Worm (Caenorhabditis elegans) whole organism, young adult: ENCODE results near the gene pros-1.
A peak's percentile ranks its signal among the peaks of the same experiment; 100 is the strongest.

Experiments
- B0336.3 ChIP-seq: fragments of 200-800 bp; sonication (Bioruptor generic); IDR thresholded peaks from 2 replicates; pipeline ENCODE4 v1.3.6; 2022; ENCODE audit warnings: missing genetic modification characterization, missing compliant biosample characterization
- T07F8.4 ChIP-seq: sonication (generic microtip); optimal IDR thresholded peaks from 2 replicates; lab custom pipeline; 2016; ENCODE audit warnings: mild to moderate bottlenecking, missing genetic modification characterization, moderate library complexity, missing compliant biosample characterization
- cebp-1 ChIP-seq, 2 experiments: fragments of 200-800 bp in 1 of 2; sonication (Bioruptor generic) in 1 of 2; sonication (generic microtip) in 1 of 2; IDR thresholded peaks in 1 of 2; optimal IDR thresholded peaks in 1 of 2; 2 replicates each; pipeline versions ENCODE4 v1.3.6 to Lab custom; 2017 to 2022; ENCODE audit warnings: missing compliant biosample characterization in 2 of 2, missing genetic modification characterization in 2 of 2, mild to moderate bottlenecking in 1 of 2, missing genetic modification reagents in 1 of 2, moderate library complexity in 1 of 2
- sea-2 ChIP-seq: fragments of 200-800 bp; sonication (Bioruptor generic); IDR thresholded peaks from 2 replicates; pipeline ENCODE4 v1.3.6; 2022; ENCODE audit warnings: missing genetic modification characterization, missing compliant biosample characterization
- snpc-4 ChIP-seq, 5 experiments: fragments of 150-350 bp in 1 of 5; sonication (generic microtip) in 4 of 5; optimal IDR thresholded peaks; 2 replicates each; lab custom pipeline; 2014 to 2018; ENCODE audit warnings: missing genetic modification characterization in 5 of 5, missing biosample characterization in 3 of 5, antibody characterized with exemption in 2 of 5, mild to moderate bottlenecking in 2 of 5, missing compliant biosample characterization in 2 of 5, missing genotype in 2 of 5, moderate library complexity in 2 of 5, missing genetic modification reagents in 1 of 5
- tbx-9 ChIP-seq: sonication (generic microtip); optimal IDR thresholded peaks from 2 replicates; lab custom pipeline; 2016; ENCODE audit warnings: borderline replicate concordance, missing genetic modification characterization, inconsistent platforms, missing compliant biosample characterization
- tlf-1 ChIP-seq: fragments of 200-800 bp; sonication (Bioruptor generic); optimal IDR thresholded peaks from 2 replicates; lab custom pipeline; 2018; ENCODE audit warnings: mild to moderate bottlenecking, missing genetic modification characterization, missing compliant biosample characterization

DNA sequence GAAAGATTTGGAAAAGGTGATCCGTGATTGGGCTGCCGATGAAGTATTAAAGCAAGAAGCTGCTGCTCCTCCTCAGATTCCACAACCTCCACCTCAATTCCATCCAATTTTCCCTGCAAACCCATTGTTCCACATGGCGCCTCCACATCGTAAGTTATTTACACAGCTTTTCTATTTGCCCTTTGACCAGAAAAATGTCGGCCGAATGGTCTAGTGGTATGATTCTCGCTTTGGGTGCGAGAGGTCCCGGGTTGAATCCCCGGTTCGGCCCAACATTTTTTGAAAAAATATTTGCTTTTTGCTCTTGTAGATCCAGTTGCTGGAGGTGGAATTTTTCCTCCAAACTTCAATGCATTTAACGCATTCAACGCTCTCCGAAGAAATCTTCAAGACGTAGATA is 2.1 kb downstream of the pros-1 start:
- peak; percentile 56 for TF ChIP-seq snpc-4 (GFP tag; optimal IDR thresholded peaks at IDR 0.05; lab: Kevin White, UChicago)
- TF ChIP-seq snpc-4 (tag; optimal IDR thresholded peaks at IDR 0.05; lab: Kevin White, UChicago), result peak in 3 of 4 experiments; percentile 86 to 88 (median 87)
- TF ChIP-seq tlf-1 (GFP tag; lab: Kevin White, UChicago), result no peak
- no peak for TF ChIP-seq tbx-9
- no peak for TF ChIP-seq T07F8.4
- no peak for TF ChIP-seq cebp-1 (GFP tag; IDR thresholded peaks at IDR 0.05; lab: Robert Waterston, UW)
- TF ChIP-seq cebp-1 (tag; optimal IDR thresholded peaks at IDR 0.05; lab: Kevin White, UChicago), result no peak
- no peak for TF ChIP-seq sea-2 (GFP tag; lab: Robert Waterston, UW)
- no peak for TF ChIP-seq B0336.3
